Fruit fly (Drosophila melanogaster) whole organism, pupa: ENCODE data around the gene RpL4.

Experiments used
- CG10348 ChIP-seq: fragments of 200-800 bp; sonication (Bioruptor generic); IDR thresholded peaks from 2 replicates; pipeline ENCODE4 v1.3.6; 2022; ENCODE audit warnings: missing biosample characterization, missing genetic modification characterization
- CG12605 ChIP-seq: fragments of 200-800 bp; sonication (Bioruptor generic); IDR thresholded peaks from 2 replicates; pipeline ENCODE4 v1.3.6; 2022; ENCODE audit warnings: missing biosample characterization, missing genetic modification characterization
- CG13204 ChIP-seq: fragments of 200-800 bp; sonication (Bioruptor generic); optimal IDR thresholded peaks from 2 replicates; lab custom pipeline; 2018; ENCODE audit warnings: missing biosample characterization, mild to moderate bottlenecking, missing genetic modification characterization, moderate library complexity
- CG14655 ChIP-seq: fragments of 200-800 bp; sonication (Bioruptor generic); optimal IDR thresholded peaks from 3 replicates; lab custom pipeline; 2017; ENCODE audit warnings: mild to moderate bottlenecking, missing biosample characterization, missing genetic modification reagents, missing genetic modification characterization
- CG15710 ChIP-seq: fragments of 200-800 bp; sonication (Bioruptor generic); optimal IDR thresholded peaks from 2 replicates; lab custom pipeline; 2018; ENCODE audit warnings: missing biosample characterization, mild to moderate bottlenecking, missing genetic modification characterization, moderate library complexity
- CG17806 ChIP-seq: fragments of 200-800 bp; sonication (Bioruptor generic); optimal IDR thresholded peaks from 2 replicates; lab custom pipeline; 2018; ENCODE audit warnings: missing biosample characterization, mild to moderate bottlenecking, missing genetic modification characterization, moderate library complexity
- CG32121 ChIP-seq: fragments of 200-800 bp; sonication (Bioruptor generic); IDR thresholded peaks from 2 replicates; pipeline ENCODE4 v1.3.6; 2022; ENCODE audit warnings: missing biosample characterization, missing genetic modification characterization
- CG34367 ChIP-seq: fragments of 200-800 bp; sonication (Bioruptor generic); optimal IDR thresholded peaks from 2 replicates; lab custom pipeline; 2018; ENCODE audit warnings: missing biosample characterization, mild to moderate bottlenecking, missing genetic modification characterization
- CG4496 ChIP-seq: fragments of 200-800 bp; sonication (Bioruptor generic); IDR thresholded peaks from 3 replicates; pipeline ENCODE4 v1.3.6; 2022; ENCODE audit warnings: missing biosample characterization, missing genetic modification characterization
- CG8159 ChIP-seq: fragments of 200-800 bp; sonication (Bioruptor generic); optimal IDR thresholded peaks from 3 replicates; lab custom pipeline; 2018; ENCODE audit warnings: missing biosample characterization, mild to moderate bottlenecking, missing genetic modification characterization, moderate library complexity
- CG8301 ChIP-seq: fragments of 200-800 bp; sonication (Bioruptor generic); optimal IDR thresholded peaks from 2 replicates; lab custom pipeline; 2018; ENCODE audit warnings: missing biosample characterization, mild to moderate bottlenecking, missing genetic modification characterization
- CG9948 ChIP-seq: fragments of 200-800 bp; sonication (Bioruptor generic); optimal IDR thresholded peaks from 2 replicates; lab custom pipeline; 2018; ENCODE audit warnings: missing biosample characterization, mild to moderate bottlenecking, missing genetic modification characterization, moderate library complexity
- D1 ChIP-seq: fragments of 200-800 bp; sonication (Bioruptor generic); optimal IDR thresholded peaks from 2 replicates; lab custom pipeline; 2018; ENCODE audit warnings: missing biosample characterization, mild to moderate bottlenecking, missing genetic modification characterization, moderate library complexity
- EcR ChIP-seq: fragments of 200-800 bp; sonication (Bioruptor generic); optimal IDR thresholded peaks from 3 replicates; lab custom pipeline; 2019; ENCODE audit warnings: missing biosample characterization, missing genetic modification characterization, mild to moderate bottlenecking, moderate library complexity, missing genetic modification reagents
- Ets98B ChIP-seq: fragments of 200-800 bp; sonication (Bioruptor generic); IDR thresholded peaks from 2 replicates; pipeline ENCODE4 v1.3.6; 2022; ENCODE audit warnings: missing biosample characterization, missing genetic modification characterization
- Pif1A ChIP-seq: fragments of 200-800 bp; sonication (Bioruptor generic); optimal IDR thresholded peaks from 3 replicates; lab custom pipeline; 2016; ENCODE audit warnings: missing biosample characterization, missing genetic modification characterization
- Pif1B ChIP-seq: fragments of 200-800 bp; sonication (Bioruptor generic); optimal IDR thresholded peaks from 3 replicates; lab custom pipeline; 2016; ENCODE audit warnings: missing biosample characterization, missing genetic modification characterization
- Snoo ChIP-seq: fragments of 200-800 bp; sonication (Bioruptor generic); optimal IDR thresholded peaks from 3 replicates; lab custom pipeline; 2017; ENCODE audit warnings: missing biosample characterization, mild to moderate bottlenecking, missing genetic modification characterization, inconsistent platforms
- fd96Ca ChIP-seq: fragments of 200-800 bp; sonication (Bioruptor generic); IDR thresholded peaks from 3 replicates; pipeline ENCODE4 v1.3.6; 2022; ENCODE audit warnings: missing biosample characterization, missing genetic modification characterization
- gl ChIP-seq: fragments of 200-800 bp; sonication (Bioruptor generic); optimal IDR thresholded peaks from 2 replicates; lab custom pipeline; 2018; ENCODE audit warnings: missing biosample characterization, mild to moderate bottlenecking, missing genetic modification characterization
- rn ChIP-seq: fragments of 200-800 bp; sonication (Bioruptor generic); IDR thresholded peaks from 2 replicates; pipeline ENCODE4 v1.3.6; 2022; ENCODE audit warnings: missing biosample characterization, missing genetic modification characterization

Gene RpL4

dm6 chr3R:27922673-27923175 is at the start of gene RpL4:
TSS of gene RpL4 (plus strand) at chr3R:27922821.
- TF ChIP-seq CG34367 (tag; lab: Kevin White, UChicago) (peak; percentile 80), Pif1B (peak; percentile 40), CG14655 (GFP tag; lab: Kevin White, UChicago) (no peak), CG13204 (GFP tag; lab: Kevin White, UChicago) (no peak), CG9948 (tag; lab: Kevin White, UChicago) (peak; percentile 3), CG32121 (GFP tag; lab: Robert Waterston, UW) (0 out of 2 replicates have a peak, but pooled peaks have one; percentile 40), CG15710 (tag; lab: Kevin White, UChicago) (peak; percentile 65), D1 (tag; lab: Kevin White, UChicago) (no peak), Snoo (tag; lab: Kevin White, UChicago) (peak; percentile 92), Pif1A (peak; percentile 76), CG8301 (tag; lab: Kevin White, UChicago) (no peak), CG17806 (no peak), gl (peak; percentile 8), CG4496 (GFP tag; lab: Robert Waterston, UW) (peak; percentile 85), rn (peak; percentile 62; the same call in 1 of the 2 replicates), EcR (GFP tag; lab: Kevin White, UChicago) (no peak), CG10348 (no peak), CG8159 (tag; lab: Kevin White, UChicago) (peak; percentile 47), Ets98B (GFP tag; lab: Robert Waterston, UW) (peak; percentile 59), fd96Ca (GFP tag; lab: Robert Waterston, UW) (peak; percentile 6; the same call in 1 of the 3 replicates), CG12605 (GFP tag; lab: Robert Waterston, UW) (peak; percentile 67; the same call in 1 of the 2 replicates)

dm6 chr3R:27888110-27888509 is 34.5 kb upstream of the RpL4 start:
- TF ChIP-seq CG14655 (GFP tag; lab: Kevin White, UChicago): no peak
- no peak for TF ChIP-seq CG8301 (tag; lab: Kevin White, UChicago)
- TF ChIP-seq Pif1B: no peak
- TF ChIP-seq CG34367 (tag; lab: Kevin White, UChicago): no peak
- TF ChIP-seq CG9948 (tag; lab: Kevin White, UChicago): no peak
- TF ChIP-seq CG10348: no peak
- no peak for TF ChIP-seq CG17806
- no peak for TF ChIP-seq gl
- no peak for TF ChIP-seq CG8159 (tag; lab: Kevin White, UChicago)
- TF ChIP-seq EcR (GFP tag; lab: Kevin White, UChicago): no peak
- no peak for TF ChIP-seq Snoo (tag; lab: Kevin White, UChicago)
- no peak for TF ChIP-seq Pif1A
- no peak for TF ChIP-seq CG15710 (tag; lab: Kevin White, UChicago)
- TF ChIP-seq Ets98B (GFP tag; lab: Robert Waterston, UW): no peak
- no peak for TF ChIP-seq CG32121 (GFP tag; lab: Robert Waterston, UW)
- TF ChIP-seq CG13204 (GFP tag; lab: Kevin White, UChicago): no peak

dm6 chr3R:27905695-27906094 is 16.9 kb upstream of the RpL4 start, which contains the start of gene CG34353:
TSS of gene CG34353 (minus strand) at chr3R:27905843.
- TF ChIP-seq rn (no peak), Snoo (tag; lab: Kevin White, UChicago) (no peak), CG15710 (tag; lab: Kevin White, UChicago) (no peak), gl (no peak), CG8301 (tag; lab: Kevin White, UChicago) (no peak), CG17806 (no peak), CG13204 (GFP tag; lab: Kevin White, UChicago) (peak; percentile 12), CG34367 (tag; lab: Kevin White, UChicago) (no peak), CG10348 (no peak), CG9948 (tag; lab: Kevin White, UChicago) (no peak), Pif1B (no peak), Ets98B (GFP tag; lab: Robert Waterston, UW) (no peak), CG32121 (GFP tag; lab: Robert Waterston, UW) (no peak), CG8159 (tag; lab: Kevin White, UChicago) (no peak), CG4496 (GFP tag; lab: Robert Waterston, UW) (no peak), fd96Ca (GFP tag; lab: Robert Waterston, UW) (no peak), EcR (GFP tag; lab: Kevin White, UChicago) (no peak), Pif1A (peak; percentile 43), CG12605 (GFP tag; lab: Robert Waterston, UW) (0 out of 2 replicates have a peak, but pooled peaks have one; percentile 11), CG14655 (GFP tag; lab: Kevin White, UChicago) (no peak), D1 (tag; lab: Kevin White, UChicago) (no peak)
- TF ChIP-seq, all 21 proteins: peak for 3

- TF ChIP-seq CG17806: no peak
- TF ChIP-seq CG34367 (tag; lab: Kevin White, UChicago): no peak
- TF ChIP-seq D1 (tag; lab: Kevin White, UChicago): no peak
- no peak for TF ChIP-seq Snoo (tag; lab: Kevin White, UChicago)
- no peak for TF ChIP-seq CG13204 (GFP tag; lab: Kevin White, UChicago)
- TF ChIP-seq CG9948 (tag; lab: Kevin White, UChicago): no peak
- no peak for TF ChIP-seq CG4496 (GFP tag; lab: Robert Waterston, UW)
- TF ChIP-seq fd96Ca (GFP tag; lab: Robert Waterston, UW): no peak
- TF ChIP-seq CG8159 (tag; lab: Kevin White, UChicago): no peak
- no peak for TF ChIP-seq CG14655 (GFP tag; lab: Kevin White, UChicago)
- TF ChIP-seq Pif1A: no peak
- no peak for TF ChIP-seq CG12605 (GFP tag; lab: Robert Waterston, UW)
- no peak for TF ChIP-seq CG15710 (tag; lab: Kevin White, UChicago)
- no peak for TF ChIP-seq EcR (GFP tag; lab: Kevin White, UChicago)
- TF ChIP-seq CG8301 (tag; lab: Kevin White, UChicago): no peak
These were observed 10.5 kb upstream of the RpL4 start, which contains the start of gene mil for dm6 chr3R:27912147-27912546. TSS of gene mil (plus strand) at chr3R:27912447.
